Worm (Caenorhabditis elegans): Measurements from ENCODE around the gene anat-1.

The anat-1 gene

ce11 chrIV:6756374-6756773 lies 14.3 kb upstream of the anat-1 start (continued):
- peak; percentile 75 for TF ChIP-seq tbp1 (GFP tag; optimal IDR thresholded peaks at IDR 0.05)
- peak; percentile 98 for TF ChIP-seq dox-1 (GFP tag; IDR thresholded peaks at IDR 0.05)
- TF ChIP-seq mcd-1 (GFP tag; IDR thresholded peaks at IDR 0.05): peak; percentile 89
- peak; percentile 43 for TF ChIP-seq T07F8.4 (tag; optimal IDR thresholded peaks at IDR 0.05)
- peak; percentile 98 for TF ChIP-seq dpl-1 (GFP tag; optimal IDR thresholded peaks at IDR 0.05)
- peak; percentile 90 for TF ChIP-seq attf-6 (GFP tag; IDR thresholded peaks at IDR 0.05)
- TF ChIP-seq madf-10 (tag; optimal IDR thresholded peaks at IDR 0.05): peak; percentile 83
- peak; percentile 86; the same call in 1 of the 2 replicates for TF ChIP-seq Y79H2A.3 (GFP tag; conservative IDR thresholded peaks at IDR 0.05)
- peak; percentile 93 for TF ChIP-seq pbrm-1 (GFP tag; IDR thresholded peaks at IDR 0.05)
- peak; percentile 80 for TF ChIP-seq Y67H2A.10 (GFP tag; conservative IDR thresholded peaks at IDR 0.05)
- peak; percentile 80 for TF ChIP-seq egrh-3 (GFP tag; IDR thresholded peaks at IDR 0.05)
- TF ChIP-seq aptf-3 (GFP tag; IDR thresholded peaks at IDR 0.05): 0 out of 2 replicates have a peak, but pooled peaks have one; percentile 27
- peak; percentile 87 for TF ChIP-seq hsf-1 (GFP tag; IDR thresholded peaks at IDR 0.05)
- TF ChIP-seq ztf-6 (GFP tag; IDR thresholded peaks at IDR 0.05): no peak
- TF ChIP-seq ztf-25 (GFP tag; IDR thresholded peaks at IDR 0.05): peak; percentile 88
- TF ChIP-seq die-1 (tag; optimal IDR thresholded peaks at IDR 0.05): peak; percentile 77
- TF ChIP-seq unc-130 (GFP tag; optimal IDR thresholded peaks at IDR 0.05): peak; percentile 94
- peak; percentile 99 for TF ChIP-seq efl-1 (GFP tag; optimal IDR thresholded peaks at IDR 0.05)
- peak; percentile 94 for TF ChIP-seq snpc-3.4 (tag; optimal IDR thresholded peaks at IDR 0.05)
- TF ChIP-seq egl-44 (GFP tag; IDR thresholded peaks at IDR 0.05): peak; percentile 70; the same call in 1 of the 2 replicates
- TF ChIP-seq ekl-4 (GFP tag; IDR thresholded peaks at IDR 0.05): peak; percentile 96
- peak in 1 of 2 experiments; percentile 67 for TF ChIP-seq let-607 (tag; optimal IDR thresholded peaks at IDR 0.05)
- peak; percentile 84 for TF ChIP-seq ceh-100 (GFP tag; IDR thresholded peaks at IDR 0.05)
- TF ChIP-seq F39B2.1 (GFP tag; IDR thresholded peaks at IDR 0.05): peak; percentile 39; the same call in 1 of the 2 replicates
- TF ChIP-seq madf-3 (GFP tag; IDR thresholded peaks at IDR 0.05): peak; percentile 93
- TF ChIP-seq F52B5.7 (tag; optimal IDR thresholded peaks at IDR 0.05): peak; percentile 52
- TF ChIP-seq ztf-3 (GFP tag; optimal IDR thresholded peaks at IDR 0.05): no peak
- TF ChIP-seq hlh-26 (GFP tag; conservative IDR thresholded peaks at IDR 0.05): no peak
- peak; percentile 40 to 92 (median 90) for TF ChIP-seq lin-35 (GFP tag; optimal IDR thresholded peaks at IDR 0.05)
- TF ChIP-seq ceh-40 (GFP tag; IDR thresholded peaks at IDR 0.05): 0 out of 2 replicates have a peak, but pooled peaks have one; percentile 61
- 0 out of 2 replicates have a peak, but pooled peaks have one; percentile 45 for TF ChIP-seq cebp-2 (GFP tag; IDR thresholded peaks at IDR 0.05)
- TF ChIP-seq F57C9.4 (tag; optimal IDR thresholded peaks at IDR 0.05): no peak
- TF ChIP-seq ztf-28 (GFP tag; IDR thresholded peaks at IDR 0.05): no peak
- peak; percentile 11 for TF ChIP-seq somi-1 (GFP tag; optimal IDR thresholded peaks at IDR 0.05)
- TF ChIP-seq B0035.1 (tag; optimal IDR thresholded peaks at IDR 0.05): no peak
- no peak for TF ChIP-seq ceh-79 (tag; optimal IDR thresholded peaks at IDR 0.05)
- peak; percentile 56 for TF ChIP-seq sptf-2 (GFP tag; optimal IDR thresholded peaks at IDR 0.05)
- TF ChIP-seq nfya-2 (GFP tag; IDR thresholded peaks at IDR 0.05): no peak
- TF ChIP-seq B0019.2 (GFP tag; conservative IDR thresholded peaks at IDR 0.05): peak; percentile 87
- peak; percentile 87 for TF ChIP-seq K12H6.12 (tag; optimal IDR thresholded peaks at IDR 0.05)
- TF ChIP-seq K11D2.4 (GFP tag; IDR thresholded peaks at IDR 0.05): peak; percentile 82
- TF ChIP-seq tlf-1 (GFP tag; optimal IDR thresholded peaks at IDR 0.05): peak; percentile 91
- TF ChIP-seq F33H1.4 (GFP tag; IDR thresholded peaks at IDR 0.05): peak; percentile 86
- peak; percentile 91 for TF ChIP-seq snpc-1.3 (tag; optimal IDR thresholded peaks at IDR 0.05; ENCODE audit: insufficient read depth)
- TF ChIP-seq ccch-3 (GFP tag; optimal IDR thresholded peaks at IDR 0.05): no peak
- TF ChIP-seq pha-4 (tag; optimal IDR thresholded peaks at IDR 0.05): no peak
- peak; percentile 96 for TF ChIP-seq D2030.7 (GFP tag; IDR thresholded peaks at IDR 0.05)
- peak; percentile 91 for TF ChIP-seq nfyb-1 (GFP tag; IDR thresholded peaks at IDR 0.05)

Data from whole organism, young adult.